Worm (Caenorhabditis elegans) whole organism, L4 larva: ENCODE measurements around the gene spat-2.

Experiments used
- F10B5.3 ChIP-seq: sonication (generic microtip); optimal IDR thresholded peaks from 2 replicates; lab custom pipeline; 2016; ENCODE audit warnings: mild to moderate bottlenecking, missing genetic modification characterization, missing compliant biosample characterization
- F49E8.2 ChIP-seq: sonication (generic microtip); optimal IDR thresholded peaks from 2 replicates; lab custom pipeline; 2016; ENCODE audit warnings: missing compliant biosample characterization, mild to moderate bottlenecking, missing genetic modification characterization, borderline replicate concordance
- Y48G9A.11 ChIP-seq: fragments of 200-800 bp; sonication (Bioruptor generic); IDR thresholded peaks from 2 replicates; pipeline ENCODE4 v1.3.6; 2022; ENCODE audit warnings: missing genetic modification reagents, missing genetic modification characterization, missing compliant biosample characterization
- Y5F2A.4 ChIP-seq: fragments of 200-800 bp; sonication (Bioruptor generic); optimal IDR thresholded peaks from 2 replicates; lab custom pipeline; 2018; ENCODE audit warnings: mild to moderate bottlenecking, missing genetic modification characterization, missing compliant biosample characterization
- Y75B8A.6 ChIP-seq: fragments of 200-800 bp; sonication (Bioruptor generic); IDR thresholded peaks from 2 replicates; pipeline ENCODE4 v1.3.6; 2022; ENCODE audit warnings: missing genetic modification reagents, missing genetic modification characterization, missing compliant biosample characterization
- aha-1 ChIP-seq: fragments of 150-350 bp; peaks from one replicate; lab custom pipeline; 2014; ENCODE audit warnings: missing biosample characterization, missing genetic modification characterization
- aly-2 ChIP-seq: sonication (generic microtip); optimal IDR thresholded peaks from 2 replicates; lab custom pipeline; 2018; ENCODE audit warnings: missing biosample characterization, missing genetic modification characterization
- attf-4 ChIP-seq: sonication (generic microtip); optimal IDR thresholded peaks from 3 replicates; lab custom pipeline; 2017; ENCODE audit warnings: missing biosample characterization, missing genetic modification characterization
- ceh-28 ChIP-seq: fragments of 150-350 bp; optimal IDR thresholded peaks from 2 replicates; lab custom pipeline; 2014; ENCODE audit warnings: missing biosample characterization, missing genetic modification reagents, missing genetic modification characterization
- ceh-32 ChIP-seq: sonication (generic microtip); optimal IDR thresholded peaks from 2 replicates; lab custom pipeline; 2016; ENCODE audit warnings: mild to moderate bottlenecking, missing genetic modification characterization, missing compliant biosample characterization; ENCODE audit not compliant: poor library complexity
- ctbp-1 ChIP-seq: fragments of 200-800 bp; sonication (Bioruptor generic); IDR thresholded peaks from 2 replicates; pipeline ENCODE4 v1.3.6; 2022; ENCODE audit warnings: missing genetic modification reagents, missing genetic modification characterization, missing compliant biosample characterization
- daf-16 ChIP-seq, 3 experiments: sonication (generic microtip); optimal IDR thresholded peaks; 2 replicates each; lab custom pipeline; 2016 to 2017; ENCODE audit warnings: missing genetic modification characterization in 3 of 3, missing genetic modification reagents in 3 of 3, mild to moderate bottlenecking in 2 of 3, missing compliant biosample characterization in 2 of 3, missing biosample characterization in 1 of 3, moderate library complexity in 1 of 3
- daf-8 ChIP-seq: fragments of 200-800 bp; sonication (Bioruptor generic); IDR thresholded peaks from 2 replicates; pipeline ENCODE4 v1.3.6; 2022; ENCODE audit warnings: missing genetic modification characterization, missing compliant biosample characterization
- dpl-1 ChIP-seq: fragments of 150-350 bp; optimal IDR thresholded peaks from 2 replicates; lab custom pipeline; 2014; ENCODE audit warnings: missing biosample characterization, missing genetic modification reagents, missing genetic modification characterization
- egl-27 ChIP-seq: sonication (generic microtip); optimal IDR thresholded peaks from 3 replicates; lab custom pipeline; 2017; ENCODE audit warnings: missing biosample characterization, missing genetic modification reagents, missing genetic modification characterization
- egl-43 ChIP-seq: fragments of 200-800 bp; sonication (Bioruptor generic); IDR thresholded peaks from 2 replicates; pipeline ENCODE4 v1.3.6; 2022; ENCODE audit warnings: missing genetic modification reagents, missing genetic modification characterization, missing compliant biosample characterization
- hlh-30 ChIP-seq: sonication (generic microtip); optimal IDR thresholded peaks from 2 replicates; lab custom pipeline; 2017; ENCODE audit warnings: antibody characterized with exemption, mild to moderate bottlenecking, missing genetic modification characterization, missing compliant biosample characterization; ENCODE audit not compliant: insufficient read depth
- hmg-1.1 ChIP-seq: fragments of 200-800 bp; sonication (Bioruptor generic); IDR thresholded peaks from 2 replicates; pipeline ENCODE4 v1.3.6; 2022; ENCODE audit warnings: missing genetic modification reagents, missing genetic modification characterization, missing compliant biosample characterization
- jun-1 ChIP-seq: fragments of 150-350 bp; optimal IDR thresholded peaks from 2 replicates; lab custom pipeline; 2014; ENCODE audit warnings: missing biosample characterization, missing genetic modification reagents, missing genetic modification characterization
- lim-7 ChIP-seq: fragments of 200-800 bp; sonication (Bioruptor generic); IDR thresholded peaks from 2 replicates; pipeline ENCODE4 v1.3.6; 2022; ENCODE audit warnings: missing genetic modification characterization, missing compliant biosample characterization
- lin-1 ChIP-seq: fragments of 200-800 bp; sonication (Bioruptor generic); IDR thresholded peaks from 2 replicates; pipeline ENCODE4 v1.3.6; 2022; ENCODE audit warnings: missing genetic modification reagents, missing genetic modification characterization, missing compliant biosample characterization
- lin-29 ChIP-seq: fragments of 200-800 bp; sonication (Bioruptor generic); IDR thresholded peaks from 2 replicates; pipeline ENCODE4 v1.3.6; 2022; ENCODE audit warnings: missing genetic modification reagents, missing genetic modification characterization, missing compliant biosample characterization
- mxl-2 ChIP-seq: fragments of 200-800 bp; sonication (Bioruptor generic); conservative IDR thresholded peaks from 2 replicates; pipeline ENCODE4 v1.3.6; 2022; ENCODE audit warnings: missing genetic modification reagents, missing genetic modification characterization, missing compliant biosample characterization
- nhr-102 ChIP-seq: sonication (generic microtip); optimal IDR thresholded peaks from 2 replicates; lab custom pipeline; 2016; ENCODE audit warnings: mild to moderate bottlenecking, missing genetic modification characterization, moderate library complexity, missing compliant biosample characterization
- nhr-25 ChIP-seq: sonication (generic microtip); optimal IDR thresholded peaks from 2 replicates; lab custom pipeline; 2017; ENCODE audit warnings: missing genetic modification characterization, mild to moderate bottlenecking, missing compliant biosample characterization, antibody characterized with exemption, moderate library complexity, borderline replicate concordance; ENCODE audit not compliant: insufficient read depth
- nhr-76 ChIP-seq: fragments of 150-350 bp; optimal IDR thresholded peaks from 2 replicates; lab custom pipeline; 2014; ENCODE audit warnings: missing biosample characterization, missing genetic modification characterization
- nhr-77 ChIP-seq: fragments of 150-350 bp; optimal IDR thresholded peaks from 2 replicates; lab custom pipeline; 2014; ENCODE audit warnings: missing biosample characterization, missing genetic modification characterization
- sdz-12 ChIP-seq: fragments of 200-800 bp; sonication (Bioruptor generic); optimal IDR thresholded peaks from 2 replicates; lab custom pipeline; 2018; ENCODE audit warnings: mild to moderate bottlenecking, missing genetic modification characterization, missing compliant biosample characterization
- snpc-4 ChIP-seq: fragments of 150-350 bp; optimal IDR thresholded peaks from 2 replicates; lab custom pipeline; 2014; ENCODE audit warnings: missing biosample characterization, missing genetic modification characterization
- spr-1 ChIP-seq: sonication (generic microtip); optimal IDR thresholded peaks from 2 replicates; lab custom pipeline; 2016; ENCODE audit warnings: mild to moderate bottlenecking, missing genetic modification characterization, missing compliant biosample characterization
- tag-97 ChIP-seq: fragments of 200-800 bp; sonication (Bioruptor generic); IDR thresholded peaks from 2 replicates; pipeline ENCODE4 v1.3.6; 2022; ENCODE audit warnings: missing genetic modification characterization, missing compliant biosample characterization
- zag-1 ChIP-seq: fragments of 150-350 bp; optimal IDR thresholded peaks from 2 replicates; lab custom pipeline; 2014; ENCODE audit warnings: missing biosample characterization, missing genetic modification characterization
- zfp-2 ChIP-seq: sonication (generic microtip); optimal IDR thresholded peaks from 2 replicates; lab custom pipeline; 2016; ENCODE audit warnings: mild to moderate bottlenecking, missing genetic modification characterization, missing compliant biosample characterization

The spat-2 gene

ce11 chrIII:11066691-11067090 is 30.0 kb downstream of the spat-2 start (continued):
- TF ChIP-seq aly-2 (no peak), Y75B8A.6 (GFP tag; lab: Robert Waterston, UW) (peak; percentile 93; the same call in 1 of the 2 replicates), F10B5.3 (tag; lab: Kevin White, UChicago) (peak; percentile 40), hlh-30 (peak; percentile 76), Y48G9A.11 (GFP tag; lab: Robert Waterston, UW) (no peak; the same call in 1 of the 2 replicates), attf-4 (tag; lab: Kevin White, UChicago) (no peak), nhr-25 (peak; percentile 63)

ce11 chrIII:11068553-11068952 is 31.8 kb downstream of the spat-2 start, which contains the start of gene W09D6.1:
TSS of gene W09D6.1 (plus strand) at chrIII:11068853.
- TF ChIP-seq daf-16 (GFP tag; optimal IDR thresholded peaks at IDR 0.05; lab: Kevin White, UChicago) (no peak), daf-16 (tag; optimal IDR thresholded peaks at IDR 0.05; lab: Kevin White, UChicago) (no peak), nhr-76 (no peak), egl-27 (tag; lab: Kevin White, UChicago) (no peak), daf-8 (no peak), snpc-4 (tag; lab: Kevin White, UChicago) (no peak), zag-1 (no peak), egl-43 (GFP tag; lab: Robert Waterston, UW) (no peak), lim-7 (no peak), tag-97 (GFP tag; lab: Robert Waterston, UW) (no peak), attf-4 (tag; lab: Kevin White, UChicago) (no peak), ctbp-1 (GFP tag; lab: Robert Waterston, UW) (no peak), nhr-102 (tag; lab: Kevin White, UChicago) (no peak), Y5F2A.4 (GFP tag; lab: Kevin White, UChicago) (no peak), mxl-2 (GFP tag; lab: Robert Waterston, UW) (no peak), zfp-2 (tag; lab: Kevin White, UChicago) (no peak), nhr-77 (no peak), dpl-1 (GFP tag; lab: Kevin White, UChicago) (no peak), jun-1 (tag; lab: Kevin White, UChicago) (no peak)
- TF ChIP-seq, all 104 proteins: peak for 0

ce11 chrIII:11069265-11069664 is 32.5 kb downstream of the spat-2 start:
- peak; percentile 92 for TF ChIP-seq ceh-28 (tag; lab: Kevin White, UChicago)
- no peak for TF ChIP-seq ceh-32 (tag; lab: Kevin White, UChicago)

ce11 chrIII:11070210-11070609 is 33.5 kb downstream of the spat-2 start:
- TF ChIP-seq ceh-28 (tag; lab: Kevin White, UChicago) (peak; percentile 93), sdz-12 (GFP tag; lab: Kevin White, UChicago) (no peak), hmg-1.1 (GFP tag; lab: Robert Waterston, UW) (no peak)

ce11 chrIII:11074214-11074613 is 37.5 kb downstream of the spat-2 start, which contains the start of gene str-261:
TSS of gene str-261 (plus strand) at chrIII:11074514.
- TF ChIP-seq lin-1 (GFP tag; lab: Robert Waterston, UW), result no peak
- TF ChIP-seq F49E8.2 (tag; lab: Kevin White, UChicago), result no peak
- peak; percentile 16 for TF ChIP-seq aha-1
- TF ChIP-seq lin-29, result no peak

ce11 chrIII:11076743-11077142 is 40.0 kb downstream of the spat-2 start:
- TF ChIP-seq spr-1 (no peak), ceh-28 (tag; lab: Kevin White, UChicago) (peak; percentile 65), aha-1 (peak; percentile 57)
